Worm (Caenorhabditis elegans) whole organism, L3 larva: ENCODE measurements around the gene scrm-3.

Experiments used
- R02D3.7 ChIP-seq: fragments of 150-350 bp; optimal IDR thresholded peaks from 2 replicates; lab custom pipeline; 2014; ENCODE audit warnings: missing biosample characterization, missing genetic modification characterization
- ZK546.5 ChIP-seq: sonication (generic microtip); optimal IDR thresholded peaks from 2 replicates; lab custom pipeline; 2017; ENCODE audit warnings: missing biosample characterization, missing genetic modification characterization
- aly-2 ChIP-seq: fragments of 150-350 bp; optimal IDR thresholded peaks from 2 replicates; lab custom pipeline; 2014; ENCODE audit warnings: missing biosample characterization, missing genetic modification characterization
- ama-1 ChIP-seq: fragments of 150-350 bp; optimal IDR thresholded peaks from 2 replicates; lab custom pipeline; 2018
- ceh-16 ChIP-seq: sonication (generic microtip); optimal IDR thresholded peaks from 2 replicates; lab custom pipeline; 2017; ENCODE audit warnings: missing biosample characterization, missing genetic modification characterization
- ceh-28 ChIP-seq: fragments of 150-350 bp; optimal IDR thresholded peaks from 2 replicates; lab custom pipeline; 2014; ENCODE audit warnings: missing biosample characterization, missing genetic modification reagents, missing genetic modification characterization
- daf-12 ChIP-seq: fragments of 150-350 bp; optimal IDR thresholded peaks from 2 replicates; lab custom pipeline; 2014; ENCODE audit warnings: missing biosample characterization, missing genetic modification reagents, missing genetic modification characterization
- egl-27 ChIP-seq: sonication (generic microtip); optimal IDR thresholded peaks from 4 replicates; lab custom pipeline; 2017; ENCODE audit warnings: missing biosample characterization, missing genetic modification reagents, missing genetic modification characterization
- elt-2 ChIP-seq: sonication (generic microtip); optimal IDR thresholded peaks from 2 replicates; lab custom pipeline; 2016; ENCODE audit warnings: missing genetic modification reagents, mild to moderate bottlenecking, missing genetic modification characterization, missing compliant biosample characterization
- elt-3 ChIP-seq, 3 experiments: fragments of 150-350 bp in 1 of 3; sonication (generic microtip) in 2 of 3; optimal IDR thresholded peaks; 2 replicates in 2 of 3; 4 replicates in 1 of 3; lab custom pipeline; 2014 to 2017; ENCODE audit warnings: missing biosample characterization in 3 of 3, missing genetic modification characterization in 3 of 3
- eor-1 ChIP-seq, 2 experiments: fragments of 150-350 bp; optimal IDR thresholded peaks; 2 replicates each; lab custom pipeline; 2014 to 2018; ENCODE audit warnings: missing biosample characterization in 2 of 2, missing genetic modification characterization in 2 of 2
- fkh-10 ChIP-seq: sonication (generic microtip); optimal IDR thresholded peaks from 2 replicates; lab custom pipeline; 2017; ENCODE audit warnings: missing biosample characterization, missing genetic modification reagents, missing genetic modification characterization
- jun-1 ChIP-seq: fragments of 150-350 bp; optimal IDR thresholded peaks from 2 replicates; lab custom pipeline; 2014; ENCODE audit warnings: missing biosample characterization, missing genetic modification reagents, missing genetic modification characterization
- lin-15B ChIP-seq: fragments of 150-350 bp; optimal IDR thresholded peaks from 2 replicates; lab custom pipeline; 2014; ENCODE audit warnings: missing biosample characterization, missing genetic modification characterization
- lin-39 ChIP-seq: fragments of 150-350 bp; optimal IDR thresholded peaks from 2 replicates; lab custom pipeline; 2018; ENCODE audit warnings: missing biosample characterization, missing genetic modification reagents, missing genetic modification characterization
- lsy-12 ChIP-seq: sonication (generic microtip); optimal IDR thresholded peaks from 2 replicates; lab custom pipeline; 2016; ENCODE audit warnings: mild to moderate bottlenecking, missing genetic modification characterization, missing compliant biosample characterization
- mml-1 ChIP-seq: fragments of 150-350 bp; sonication (generic microtip); optimal IDR thresholded peaks from 3 replicates; lab custom pipeline; 2014; ENCODE audit warnings: missing biosample characterization, missing genetic modification characterization
- nfya-1 ChIP-seq: sonication (generic microtip); optimal IDR thresholded peaks from 2 replicates; lab custom pipeline; 2017; ENCODE audit warnings: missing genetic modification characterization, mild to moderate bottlenecking, missing compliant biosample characterization, antibody characterized with exemption, moderate library complexity; ENCODE audit not compliant: insufficient read depth
- nhr-11 ChIP-seq: fragments of 150-350 bp; optimal IDR thresholded peaks from 2 replicates; lab custom pipeline; 2014; ENCODE audit warnings: missing biosample characterization, missing genetic modification characterization
- nhr-23 ChIP-seq: fragments of 150-350 bp; optimal IDR thresholded peaks from 2 replicates; lab custom pipeline; 2014; ENCODE audit warnings: missing biosample characterization, missing genetic modification reagents, missing genetic modification characterization
- nhr-237 ChIP-seq: fragments of 150-350 bp; optimal IDR thresholded peaks from 2 replicates; lab custom pipeline; 2014; ENCODE audit warnings: missing biosample characterization, missing genetic modification characterization
- nhr-25 ChIP-seq: sonication (generic microtip); optimal IDR thresholded peaks from 2 replicates; lab custom pipeline; 2017; ENCODE audit warnings: missing biosample characterization, missing genetic modification characterization
- nhr-43 ChIP-seq: sonication (generic microtip); optimal IDR thresholded peaks from 2 replicates; lab custom pipeline; 2016; ENCODE audit warnings: mild to moderate bottlenecking, missing genetic modification characterization, missing compliant biosample characterization; ENCODE audit not compliant: poor library complexity, severe bottlenecking
- nhr-67 ChIP-seq: fragments of 150-350 bp; optimal IDR thresholded peaks from 2 replicates; lab custom pipeline; 2014; ENCODE audit warnings: missing biosample characterization, missing genetic modification characterization
- nhr-76 ChIP-seq: fragments of 150-350 bp; sonication (generic microtip); optimal IDR thresholded peaks from 5 replicates; lab custom pipeline; 2014; ENCODE audit warnings: missing biosample characterization, missing genetic modification characterization
- nhr-77 ChIP-seq: fragments of 150-350 bp; optimal IDR thresholded peaks from 2 replicates; lab custom pipeline; 2014; ENCODE audit warnings: missing biosample characterization, missing genetic modification characterization
- pha-4 ChIP-seq: fragments of 150-350 bp; optimal IDR thresholded peaks from 2 replicates; lab custom pipeline; 2014; ENCODE audit warnings: missing biosample characterization, missing genetic modification reagents, missing genetic modification characterization
- pqm-1 ChIP-seq: fragments of 150-350 bp; optimal IDR thresholded peaks from 2 replicates; lab custom pipeline; 2017; ENCODE audit warnings: missing biosample characterization, missing genetic modification characterization, inconsistent platforms
- sea-2 ChIP-seq: fragments of 150-350 bp; sonication (generic microtip); optimal IDR thresholded peaks from 4 replicates; lab custom pipeline; 2014; ENCODE audit warnings: missing biosample characterization, missing genetic modification reagents, missing genetic modification characterization
- skn-1 ChIP-seq: fragments of 150-350 bp; optimal IDR thresholded peaks from 2 replicates; lab custom pipeline; 2014; ENCODE audit warnings: missing biosample characterization, missing genetic modification characterization
- snpc-4 ChIP-seq: fragments of 150-350 bp; optimal IDR thresholded peaks from 2 replicates; lab custom pipeline; 2014; ENCODE audit warnings: missing biosample characterization, missing genetic modification characterization
- tbx-2 ChIP-seq: sonication (generic microtip); optimal IDR thresholded peaks from 2 replicates; lab custom pipeline; 2016; ENCODE audit warnings: mild to moderate bottlenecking, missing genetic modification characterization, missing compliant biosample characterization
- unc-39 ChIP-seq: sonication (generic microtip); optimal IDR thresholded peaks from 4 replicates; lab custom pipeline; 2017; ENCODE audit warnings: missing biosample characterization, missing genetic modification characterization
- unc-62 ChIP-seq: fragments of 150-350 bp; sonication (generic microtip); optimal IDR thresholded peaks from 4 replicates; lab custom pipeline; 2014; ENCODE audit warnings: missing biosample characterization, missing genetic modification reagents, missing genetic modification characterization
- ztf-11 ChIP-seq: fragments of 150-350 bp; optimal IDR thresholded peaks from 2 replicates; lab custom pipeline; 2014; ENCODE audit warnings: missing biosample characterization, missing genetic modification characterization
- ztf-4 ChIP-seq: fragments of 150-350 bp; optimal IDR thresholded peaks from 2 replicates; lab custom pipeline; 2014; ENCODE audit warnings: missing biosample characterization, missing genetic modification characterization

Gene scrm-3

ce11 chrV:3332023-3332422 lies 25.0 kb downstream of the scrm-3 start, which contains the start of gene C17B7.9:
Gene C17B7.9 (minus strand): TSS chrV:3332123.
- TF ChIP-seq ZK546.5 (no peak), nhr-77 (tag; lab: Kevin White, UChicago) (no peak), lin-15B (tag; lab: Kevin White, UChicago) (no peak), nfya-1 (tag; lab: Kevin White, UChicago) (no peak), unc-39 (no peak), pha-4 (no peak), ama-1 (lab: Kevin White, UChicago) (no peak), unc-62 (GFP tag; lab: Kevin White, UChicago) (no peak), ztf-4 (tag; lab: Kevin White, UChicago) (no peak), nhr-237 (no peak), elt-2 (tag; lab: Kevin White, UChicago) (no peak), nhr-11 (tag; lab: Kevin White, UChicago) (no peak), nhr-76 (no peak), mml-1 (tag; lab: Kevin White, UChicago) (no peak), nhr-67 (no peak), daf-12 (no peak), pqm-1 (tag; lab: Kevin White, UChicago) (no peak), tbx-2 (tag; lab: Kevin White, UChicago) (no peak)

- no peak for TF ChIP-seq daf-12
- no peak for TF ChIP-seq snpc-4 (tag; lab: Kevin White, UChicago)
- TF ChIP-seq elt-2 (tag; lab: Kevin White, UChicago) = no peak
- no peak for TF ChIP-seq egl-27 (tag; lab: Kevin White, UChicago)
- no peak for TF ChIP-seq fkh-10 (GFP tag; lab: Kevin White, UChicago)
- no peak for TF ChIP-seq R02D3.7 (tag; lab: Kevin White, UChicago)
- no peak for TF ChIP-seq nfya-1 (tag; lab: Kevin White, UChicago)
- TF ChIP-seq nhr-25 (tag; lab: Kevin White, UChicago) = no peak
- no peak for TF ChIP-seq lsy-12 (tag; lab: Kevin White, UChicago)
Observed at ce11 chrV:3324178-3324577, 32.8 kb downstream of the scrm-3 start, which contains the start of gene C17B7.8. Gene C17B7.8 (minus strand): TSS chrV:3324278.

- TF ChIP-seq aly-2 (tag; lab: Kevin White, UChicago) (no peak), nhr-43 (tag; lab: Kevin White, UChicago) (no peak), nhr-23 (tag; lab: Kevin White, UChicago) (no peak), R02D3.7 (tag; lab: Kevin White, UChicago) (no peak), unc-62 (GFP tag; lab: Kevin White, UChicago) (no peak), sea-2 (GFP tag; lab: Kevin White, UChicago) (no peak), elt-3 (tag; optimal IDR thresholded peaks at IDR 0.05; lab: Kevin White, UChicago) (no peak), pqm-1 (tag; lab: Kevin White, UChicago) (no peak), jun-1 (tag; lab: Kevin White, UChicago) (no peak), nhr-237 (no peak), ceh-28 (tag; lab: Kevin White, UChicago) (no peak), pha-4 (no peak), lin-39 (tag; lab: Kevin White, UChicago) (no peak)
Observed at ce11 chrV:3320432-3320831, 36.6 kb downstream of the scrm-3 start, which contains the start of gene C17B7.14. Gene C17B7.14 (minus strand): TSS chrV:3320532.

ce11 chrV:3320005-3320404 lies 37.0 kb downstream of the scrm-3 start, which contains the start of gene F35F10.14:
Gene F35F10.14 (minus strand): TSS chrV:3320105.
- TF ChIP-seq ztf-11 (tag; lab: Kevin White, UChicago) = no peak
- no peak for TF ChIP-seq daf-12
- TF ChIP-seq skn-1 (tag; lab: Kevin White, UChicago) = no peak
- TF ChIP-seq eor-1 (tag; optimal IDR thresholded peaks at IDR 0.05; lab: Kevin White, UChicago) = no peak
- TF ChIP-seq elt-3 (tag; optimal IDR thresholded peaks at IDR 0.05; lab: Kevin White, UChicago) = no peak
- no peak for TF ChIP-seq nhr-237
- no peak for TF ChIP-seq ceh-16
- TF ChIP-seq nfya-1 (tag; lab: Kevin White, UChicago) = no peak
- TF ChIP-seq pha-4 = no peak
- TF ChIP-seq sea-2 (GFP tag; lab: Kevin White, UChicago) = no peak
